Fruit fly (Drosophila melanogaster) whole organism, wandering third instar larva: ENCODE data around the gene Fbp1.
A peak's percentile ranks its signal among the peaks of the same experiment; 100 is the strongest.

Experiments
- Abd-B ChIP-seq: fragments of >200 bp; optimal IDR thresholded peaks from 2 replicates; lab custom pipeline; 2017; ENCODE audit warnings: missing biosample characterization, missing genetic modification characterization
- CG32264 ChIP-seq: fragments of 200-800 bp; sonication (Bioruptor generic); optimal IDR thresholded peaks from 2 replicates; lab custom pipeline; 2016; ENCODE audit warnings: missing biosample characterization, missing genetic modification characterization
- CG9705 ChIP-seq: fragments of 200-800 bp; sonication (Bioruptor generic); optimal IDR thresholded peaks from 2 replicates; lab custom pipeline; 2018; ENCODE audit warnings: missing biosample characterization, mild to moderate bottlenecking, missing genetic modification characterization
- CrebA ChIP-seq: fragments of 200-800 bp; sonication (Bioruptor generic); optimal IDR thresholded peaks from 2 replicates; lab custom pipeline; 2016; ENCODE audit warnings: missing biosample characterization, mild to moderate bottlenecking, missing genetic modification characterization, borderline replicate concordance
- Dfd ChIP-seq: fragments of >200 bp; optimal IDR thresholded peaks from 2 replicates; lab custom pipeline; 2017; ENCODE audit warnings: missing biosample characterization, missing genetic modification characterization
- Dif ChIP-seq: fragments of 200-275, 200-300 bp; sonication (Bioruptor generic); optimal IDR thresholded peaks from 2 replicates; lab custom pipeline; 2018; ENCODE audit warnings: missing biosample characterization, missing genetic modification characterization; ENCODE audit not compliant: partially characterized antibody
- GATAd ChIP-seq: sonication (Bioruptor generic); optimal IDR thresholded peaks from 2 replicates; lab custom pipeline; 2016; ENCODE audit warnings: missing biosample characterization, missing genetic modification characterization
- HLH106 ChIP-seq: fragments of 200-800 bp; optimal IDR thresholded peaks from 3 replicates; lab custom pipeline; 2019; ENCODE audit warnings: missing biosample characterization, mild to moderate bottlenecking, missing genetic modification characterization, moderate library complexity
- Hnf4 ChIP-seq: fragments of 200-800 bp; sonication (Bioruptor generic); optimal IDR thresholded peaks from 2 replicates; lab custom pipeline; 2016; ENCODE audit warnings: missing biosample characterization, mild to moderate bottlenecking, missing genetic modification characterization
- Hr78 ChIP-seq: fragments of >200 bp; optimal IDR thresholded peaks from 2 replicates; lab custom pipeline; 2017; ENCODE audit warnings: missing biosample characterization, missing genetic modification characterization
- Hr83 ChIP-seq: fragments of 200-300 bp; sonication (Bioruptor generic); optimal IDR thresholded peaks from 2 replicates; lab custom pipeline; 2016; ENCODE audit warnings: missing biosample characterization, mild to moderate bottlenecking, missing genetic modification characterization, moderate library complexity; ENCODE audit not compliant: poor library complexity, severe bottlenecking
- Jra ChIP-seq: sonication (Bioruptor generic); optimal IDR thresholded peaks from 2 replicates; lab custom pipeline; 2016; ENCODE audit warnings: missing biosample characterization, missing genetic modification characterization
- Mio ChIP-seq: sonication (Bioruptor generic); optimal IDR thresholded peaks from 2 replicates; lab custom pipeline; 2016; ENCODE audit warnings: missing biosample characterization, missing genetic modification characterization
- Myc ChIP-seq: fragments of >200 bp; optimal IDR thresholded peaks from 2 replicates; lab custom pipeline; 2017
- N ChIP-seq: fragments of >200 bp; optimal IDR thresholded peaks from 2 replicates; lab custom pipeline; 2018; ENCODE audit warnings: missing biosample characterization, missing external identifiers, missing genetic modification characterization
- OdsH ChIP-seq: fragments of 200-800 bp; sonication (Bioruptor generic); optimal IDR thresholded peaks from 2 replicates; lab custom pipeline; 2016; ENCODE audit warnings: missing biosample characterization, mild to moderate bottlenecking, missing genetic modification characterization
- Rel ChIP-seq, 2 experiments: fragments of 200-800 bp; sonication (Bioruptor generic) in 1 of 2; optimal IDR thresholded peaks; 2 replicates in 1 of 2; 3 replicates in 1 of 2; lab custom pipeline; 2016 to 2019; ENCODE audit warnings: mild to moderate bottlenecking in 2 of 2, missing biosample characterization in 2 of 2, missing genetic modification characterization in 2 of 2, moderate library complexity in 1 of 2
- Sp1 ChIP-seq: fragments of 200-800 bp; sonication (Bioruptor generic); optimal IDR thresholded peaks from 3 replicates; lab custom pipeline; 2019; ENCODE audit warnings: missing biosample characterization, mild to moderate bottlenecking, missing genetic modification characterization, moderate library complexity
- Vsx2 ChIP-seq: fragments of 200-300, 225-300 bp; sonication (Bioruptor generic); optimal IDR thresholded peaks from 2 replicates; lab custom pipeline; 2018; ENCODE audit warnings: missing biosample characterization, missing genetic modification characterization; ENCODE audit not compliant: partially characterized antibody
- brk ChIP-seq: fragments of 200-800 bp; sonication (Bioruptor generic); optimal IDR thresholded peaks from 2 replicates; lab custom pipeline; 2016; ENCODE audit warnings: missing biosample characterization, mild to moderate bottlenecking, missing genetic modification characterization
- dl ChIP-seq, 2 experiments: fragments of 175-275, 200-275 bp in 1 of 2; fragments of 200-275 bp in 1 of 2; sonication (Bioruptor generic); optimal IDR thresholded peaks; lab custom pipeline; 2018; ENCODE audit warnings: mild to moderate bottlenecking in 2 of 2, missing biosample characterization in 2 of 2, missing genetic modification characterization in 2 of 2, moderate library complexity in 2 of 2; ENCODE audit not compliant: partially characterized antibody in 2 of 2, insufficient read depth in 1 of 2
- dsf ChIP-seq: sonication (Bioruptor generic); optimal IDR thresholded peaks from 2 replicates; lab custom pipeline; 2016; ENCODE audit warnings: missing biosample characterization, missing genetic modification characterization, borderline replicate concordance
- ey ChIP-seq: fragments of 200-800 bp; sonication (Bioruptor generic); optimal IDR thresholded peaks from 2 replicates; lab custom pipeline; 2016; ENCODE audit warnings: missing biosample characterization, missing genetic modification characterization
- foxo ChIP-seq, 2 experiments: fragments of 200-800 bp; sonication (Bioruptor generic); optimal IDR thresholded peaks; 2 replicates in 1 of 2; 3 replicates in 1 of 2; lab custom pipeline; 2016 to 2017; ENCODE audit warnings: missing biosample characterization in 2 of 2, missing genetic modification characterization in 2 of 2
- h ChIP-seq: fragments of 200-800 bp; sonication (Bioruptor generic); optimal IDR thresholded peaks from 3 replicates; lab custom pipeline; 2016; ENCODE audit warnings: missing biosample characterization, mild to moderate bottlenecking, missing genetic modification characterization
- jim ChIP-seq: fragments of 175-275, 200-325 bp; sonication (Bioruptor generic); optimal IDR thresholded peaks from 2 replicates; lab custom pipeline; 2016; ENCODE audit warnings: missing biosample characterization, mild to moderate bottlenecking, missing genetic modification characterization
- pan ChIP-seq: fragments of >200 bp; optimal IDR thresholded peaks from 2 replicates; lab custom pipeline; 2017
- psq ChIP-seq: fragments of 200-800 bp; sonication (Bioruptor generic); optimal IDR thresholded peaks from 3 replicates; lab custom pipeline; 2017; ENCODE audit warnings: missing biosample characterization, mild to moderate bottlenecking, missing genetic modification characterization, moderate library complexity
- rgr ChIP-seq: fragments of 200-800 bp; sonication (Bioruptor generic); optimal IDR thresholded peaks from 3 replicates; lab custom pipeline; 2016; ENCODE audit warnings: missing biosample characterization, mild to moderate bottlenecking, missing genetic modification characterization
- sage ChIP-seq: fragments of 200-800 bp; sonication (Bioruptor generic); optimal IDR thresholded peaks from 2 replicates; lab custom pipeline; 2016; ENCODE audit warnings: missing biosample characterization, mild to moderate bottlenecking, missing genetic modification characterization
- sv ChIP-seq: fragments of 200-800 bp; sonication (Bioruptor generic); optimal IDR thresholded peaks from 3 replicates; lab custom pipeline; 2016; ENCODE audit warnings: missing biosample characterization, missing genetic modification characterization
- tai ChIP-seq: sonication (Bioruptor generic); optimal IDR thresholded peaks from 2 replicates; lab custom pipeline; 2016; ENCODE audit warnings: missing biosample characterization, missing genetic modification characterization
- usp ChIP-seq: fragments of >200 bp; optimal IDR thresholded peaks from 2 replicates; lab custom pipeline; 2017; ENCODE audit warnings: missing biosample characterization, missing genetic modification characterization
- woc ChIP-seq: sonication (Bioruptor generic); optimal IDR thresholded peaks from 2 replicates; lab custom pipeline; 2016; ENCODE audit warnings: missing biosample characterization, mild to moderate bottlenecking, missing genetic modification characterization

Gene Fbp1

dm6 chr3L:14079224-14079623 lies 18.6 kb downstream of the Fbp1 start:
- TF ChIP-seq usp (GFP tag; lab: Kevin White, UChicago): no peak
- no peak for TF ChIP-seq N (GFP tag; lab: Kevin White, UChicago)
- TF ChIP-seq HLH106 (tag; lab: Kevin White, UChicago): peak; percentile 58
- no peak for TF ChIP-seq brk (GFP tag; lab: Kevin White, UChicago)
- TF ChIP-seq foxo (GFP tag; optimal IDR thresholded peaks at IDR 0.05; lab: Kevin White, UChicago): peak in 1 of 2 experiments; percentile 9
- no peak for TF ChIP-seq Sp1 (GFP tag; lab: Kevin White, UChicago)
- no peak for TF ChIP-seq dl (GFP tag; optimal IDR thresholded peaks at IDR 0.05; lab: Kevin White, UChicago; ENCODE audit: insufficient read depth in 1 of 2, partially characterized antibody in 2 of 2)

- TF ChIP-seq Sp1 (GFP tag; lab: Kevin White, UChicago) (no peak), h (no peak), CrebA (GFP tag; lab: Kevin White, UChicago) (no peak), Dfd (no peak), jim (GFP tag; lab: Kevin White, UChicago) (no peak), dsf (GFP tag; lab: Kevin White, UChicago) (no peak), rgr (GFP tag; lab: Kevin White, UChicago) (no peak), Rel (GFP tag; optimal IDR thresholded peaks at IDR 0.05; lab: Kevin White, UChicago) (no peak), Rel (tag; optimal IDR thresholded peaks at IDR 0.05; lab: Kevin White, UChicago) (no peak), Hr83 (no peak), Myc (lab: Kevin White, UChicago) (no peak), sv (GFP tag; lab: Kevin White, UChicago) (no peak), GATAd (no peak), Mio (no peak), tai (GFP tag; lab: Kevin White, UChicago) (no peak), Hr78 (GFP tag; lab: Kevin White, UChicago) (no peak), Vsx2 (no peak), OdsH (GFP tag; lab: Kevin White, UChicago) (no peak)
These were observed 19.6 kb downstream of the Fbp1 start for dm6 chr3L:14078227-14078626.

dm6 chr3L:14076559-14076958 lies 21.3 kb downstream of the Fbp1 start:
- no peak for TF ChIP-seq pan (lab: Kevin White, UChicago)
- TF ChIP-seq CG32264 (GFP tag; lab: Kevin White, UChicago): no peak
- TF ChIP-seq N (GFP tag; lab: Kevin White, UChicago): no peak
- TF ChIP-seq OdsH (GFP tag; lab: Kevin White, UChicago): no peak
- TF ChIP-seq dl (GFP tag; optimal IDR thresholded peaks at IDR 0.05; lab: Kevin White, UChicago; ENCODE audit: insufficient read depth in 1 of 2, partially characterized antibody in 2 of 2): no peak
- TF ChIP-seq Hr78 (GFP tag; lab: Kevin White, UChicago): no peak
- no peak for TF ChIP-seq dsf (GFP tag; lab: Kevin White, UChicago)
- no peak for TF ChIP-seq ey (GFP tag; lab: Kevin White, UChicago)
- TF ChIP-seq tai (GFP tag; lab: Kevin White, UChicago): no peak

- no peak for TF ChIP-seq Abd-B (GFP tag; lab: Kevin White, UChicago)
- TF ChIP-seq sage (GFP tag; lab: Kevin White, UChicago): no peak
- no peak for TF ChIP-seq GATAd
- no peak for TF ChIP-seq Sp1 (GFP tag; lab: Kevin White, UChicago)
- TF ChIP-seq Hr78 (GFP tag; lab: Kevin White, UChicago): no peak
- no peak for TF ChIP-seq h
- TF ChIP-seq Rel (GFP tag; optimal IDR thresholded peaks at IDR 0.05; lab: Kevin White, UChicago): no peak
- no peak for TF ChIP-seq Rel (tag; optimal IDR thresholded peaks at IDR 0.05; lab: Kevin White, UChicago)
- TF ChIP-seq N (GFP tag; lab: Kevin White, UChicago): no peak
- TF ChIP-seq rgr (GFP tag; lab: Kevin White, UChicago): no peak
- no peak for TF ChIP-seq psq (GFP tag; lab: Kevin White, UChicago)
- no peak for TF ChIP-seq Hnf4 (GFP tag; lab: Kevin White, UChicago)
- TF ChIP-seq Jra (GFP tag; lab: Kevin White, UChicago): no peak
- no peak for TF ChIP-seq OdsH (GFP tag; lab: Kevin White, UChicago)
- no peak for TF ChIP-seq Myc (lab: Kevin White, UChicago)
- TF ChIP-seq foxo (GFP tag; optimal IDR thresholded peaks at IDR 0.05; lab: Kevin White, UChicago): no peak
- TF ChIP-seq woc (GFP tag; lab: Kevin White, UChicago): no peak
- no peak for TF ChIP-seq Dif
- TF ChIP-seq CG9705: no peak
- TF ChIP-seq Mio: no peak
These were observed 22.4 kb downstream of the Fbp1 start, which contains the start of gene btl for dm6 chr3L:14075472-14075871. Gene btl (plus strand): TSS chr3L:14075772.
